Fruit fly (Drosophila melanogaster): ENCODE measurements around the gene Nepl6.
A peak's percentile ranks its signal among the peaks of the same experiment; 100 is the strongest.

The Nepl6 gene

dm6 chr2L:6356686-6357362 lies 28.5 kb downstream of the Nepl6 start (continued):
- TF ChIP-seq Nf-YB (GFP tag; optimal IDR thresholded peaks at IDR 0.05): peak; percentile 34
- TF ChIP-seq fu2 (GFP tag; optimal IDR thresholded peaks at IDR 0.05): no peak
- peak; percentile 89 for TF ChIP-seq Med (GFP tag)
- peak; percentile 59 for TF ChIP-seq CG17829 (tag; optimal IDR thresholded peaks at IDR 0.05)
- TF ChIP-seq Fer1 (GFP tag; optimal IDR thresholded peaks at IDR 0.05): peak; percentile 72
- TF ChIP-seq Jarid2 (GFP tag; optimal IDR thresholded peaks at IDR 0.05): peak; percentile 25
- peak; percentile 30 for TF ChIP-seq Hmr (GFP tag; optimal IDR thresholded peaks at IDR 0.05)
- TF ChIP-seq CG6791 (GFP tag; IDR thresholded peaks at IDR 0.05; ENCODE audit: partially characterized antibody): no peak
- TF ChIP-seq fd64A (GFP tag; optimal IDR thresholded peaks at IDR 0.05): no peak
- no peak for TF ChIP-seq fru (optimal IDR thresholded peaks at IDR 0.05)
- TF ChIP-seq chif (GFP tag; optimal IDR thresholded peaks at IDR 0.05): peak in 1 of 2 experiments; percentile 31
- TF ChIP-seq nom (GFP tag; optimal IDR thresholded peaks at IDR 0.05): no peak
- peak; percentile 20 for TF ChIP-seq CG33213 (GFP tag; optimal IDR thresholded peaks at IDR 0.05)
- TF ChIP-seq run (tag; optimal IDR thresholded peaks at IDR 0.05): no peak
- no peak for TF ChIP-seq Nf-YA (GFP tag; IDR thresholded peaks at IDR 0.05)
- peak; percentile 22; the same call in 1 of the 3 replicates for TF ChIP-seq Mrtf (GFP tag; IDR thresholded peaks at IDR 0.05)
- peak; percentile 10; the same call in 1 of the 2 replicates for TF ChIP-seq HLH3B (GFP tag; IDR thresholded peaks at IDR 0.05)
- peak; percentile 56 for TF ChIP-seq HmgZ (tag; optimal IDR thresholded peaks at IDR 0.05)
- 0 out of 2 replicates have a peak, but pooled peaks have one; percentile 4 for TF ChIP-seq bowl (GFP tag; IDR thresholded peaks at IDR 0.05)
- TF ChIP-seq amos (GFP tag; IDR thresholded peaks at IDR 0.05; ENCODE audit: partially characterized antibody): peak; percentile 59
- no peak for TF ChIP-seq gcm (GFP tag; optimal IDR thresholded peaks at IDR 0.05)
- TF ChIP-seq CG6654 (GFP tag; optimal IDR thresholded peaks at IDR 0.05): peak; percentile 10
- peak; percentile 28 for TF ChIP-seq CG15269 (tag; optimal IDR thresholded peaks at IDR 0.05)
- TF ChIP-seq CG1024 (GFP tag; IDR thresholded peaks at IDR 0.05): peak; percentile 55; the same call in 1 of the 2 replicates
- 0 out of 2 replicates have a peak, but pooled peaks have one; percentile 6 for TF ChIP-seq wdn (GFP tag; IDR thresholded peaks at IDR 0.05)
- 0 out of 2 replicates have a peak, but pooled peaks have one; percentile 28 for TF ChIP-seq Oaz (GFP tag; IDR thresholded peaks at IDR 0.05)
- no peak for TF ChIP-seq Dp (GFP tag; optimal IDR thresholded peaks at IDR 0.05)
- TF ChIP-seq CTCF (GFP tag; optimal IDR thresholded peaks at IDR 0.05): peak; percentile 94
- TF ChIP-seq CG8388 (GFP tag; optimal IDR thresholded peaks at IDR 0.05): no peak
- TF ChIP-seq Fer3 (tag; optimal IDR thresholded peaks at IDR 0.05): peak; percentile 49
- no peak for TF ChIP-seq CrebB (tag; optimal IDR thresholded peaks at IDR 0.05)
- TF ChIP-seq eve (GFP tag; optimal IDR thresholded peaks at IDR 0.05): no peak
- no peak for TF ChIP-seq repo (GFP tag; optimal IDR thresholded peaks at IDR 0.05)
- no peak for TF ChIP-seq CHES-1-like (GFP tag; optimal IDR thresholded peaks at IDR 0.05)
- TF ChIP-seq caup (GFP tag; optimal IDR thresholded peaks at IDR 0.05; ENCODE audit: severe bottlenecking): peak; percentile 56
- peak; percentile 22 for TF ChIP-seq HHEX (GFP tag; optimal IDR thresholded peaks at IDR 0.05)
- TF ChIP-seq wek (GFP tag; optimal IDR thresholded peaks at IDR 0.05): peak; percentile 6
- TF ChIP-seq sob (GFP tag; IDR thresholded peaks at IDR 0.05): peak; percentile 61
- no peak for TF ChIP-seq CG33557 (GFP tag; optimal IDR thresholded peaks at IDR 0.05)
- peak; percentile 58 for TF ChIP-seq knrl (GFP tag; IDR thresholded peaks at IDR 0.05; ENCODE audit: partially characterized antibody)
- no peak for TF ChIP-seq CG5953 (GFP tag; IDR thresholded peaks at IDR 0.05)
- TF ChIP-seq hth (optimal IDR thresholded peaks at IDR 0.05): no peak
- peak; percentile 85; the same call in 2 of the 3 replicates for TF ChIP-seq ci (GFP tag; IDR thresholded peaks at IDR 0.05)
- peak; percentile 68; the same call in 2 of the 3 replicates for TF ChIP-seq CG17361 (GFP tag; IDR thresholded peaks at IDR 0.05)
- no peak for TF ChIP-seq Atf-2 (GFP tag; optimal IDR thresholded peaks at IDR 0.05)
- peak; percentile 32 for TF ChIP-seq dmrt99B (tag; optimal IDR thresholded peaks at IDR 0.05)
- TF ChIP-seq Taf1 (GFP tag; IDR thresholded peaks at IDR 0.05): no peak
- peak; percentile 1 for TF ChIP-seq CG13775 (GFP tag; optimal IDR thresholded peaks at IDR 0.05)
- TF ChIP-seq klu (GFP tag; IDR thresholded peaks at IDR 0.05): no peak
- TF ChIP-seq lola (GFP tag; optimal IDR thresholded peaks at IDR 0.05): peak in 1 of 3 experiments; percentile 15

All from whole organism, embryonic.